Worm (Caenorhabditis elegans) whole organism, young adult: ENCODE data around the gene K05G3.2.

ENCODE experiments used
- B0261.1 ChIP-seq: sonication (generic microtip); optimal IDR thresholded peaks from 2 replicates; lab custom pipeline; 2016; ENCODE audit warnings: mild to moderate bottlenecking, missing genetic modification characterization, moderate library complexity, missing compliant biosample characterization
- F33H1.4 ChIP-seq: fragments of 200-800 bp; sonication (Bioruptor generic); IDR thresholded peaks from 2 replicates; pipeline ENCODE4 v1.3.6; 2022; ENCODE audit warnings: missing genetic modification reagents, missing genetic modification characterization, missing compliant biosample characterization
- F57C9.4 ChIP-seq: sonication (generic microtip); optimal IDR thresholded peaks from 2 replicates; lab custom pipeline; 2017; ENCODE audit warnings: mild to moderate bottlenecking, missing genetic modification characterization, missing compliant biosample characterization
- K11D2.4 ChIP-seq: fragments of 200-800 bp; sonication (Bioruptor generic); IDR thresholded peaks from 2 replicates; pipeline ENCODE4 v1.3.6; 2022; ENCODE audit warnings: missing genetic modification reagents, missing genetic modification characterization, missing compliant biosample characterization
- K12H6.12 ChIP-seq: fragments of 200-800 bp; sonication (Bioruptor generic); optimal IDR thresholded peaks from 2 replicates; lab custom pipeline; 2018; ENCODE audit warnings: mild to moderate bottlenecking, missing genetic modification characterization, missing compliant biosample characterization
- T26A5.8 ChIP-seq: sonication (generic microtip); optimal IDR thresholded peaks from 2 replicates; lab custom pipeline; 2016; ENCODE audit warnings: missing genetic modification characterization, missing compliant biosample characterization
- Y53F4B.3 ChIP-seq: fragments of 200-800 bp; sonication (Bioruptor generic); IDR thresholded peaks from 2 replicates; pipeline ENCODE4 v1.3.6; 2022; ENCODE audit warnings: missing genetic modification reagents, missing genetic modification characterization, missing compliant biosample characterization
- Y53G8AR.9 ChIP-seq: fragments of 200-800 bp; sonication (Bioruptor generic); conservative IDR thresholded peaks from 2 replicates; pipeline ENCODE4 v1.3.6; 2022; ENCODE audit warnings: missing genetic modification reagents, missing genetic modification characterization, missing compliant biosample characterization
- Y79H2A.3 ChIP-seq: fragments of 200-800 bp; sonication (Bioruptor generic); conservative IDR thresholded peaks from 2 replicates; pipeline ENCODE4 v1.3.6; 2022; ENCODE audit warnings: missing genetic modification reagents, missing genetic modification characterization, missing compliant biosample characterization
- ama-1 ChIP-seq, 3 experiments: fragments of 150-350 bp in 1 of 3; sonication (generic microtip) in 2 of 3; optimal IDR thresholded peaks; 2 replicates each; lab custom pipeline; 2014 to 2018; ENCODE audit warnings: missing biosample characterization in 2 of 3, missing genetic modification characterization in 2 of 3, missing genetic modification reagents in 2 of 3
- aptf-2 ChIP-seq: fragments of 200-800 bp; sonication (Bioruptor generic); conservative IDR thresholded peaks from 2 replicates; pipeline ENCODE4 v1.3.6; 2022; ENCODE audit warnings: missing genetic modification reagents, missing genetic modification characterization, missing compliant biosample characterization
- attf-5 ChIP-seq: fragments of 200-800 bp; sonication (Bioruptor generic); optimal IDR thresholded peaks from 2 replicates; lab custom pipeline; 2018; ENCODE audit warnings: mild to moderate bottlenecking, missing genetic modification characterization, missing compliant biosample characterization
- cebp-1 ChIP-seq, 2 experiments: fragments of 200-800 bp in 1 of 2; sonication (Bioruptor generic) in 1 of 2; sonication (generic microtip) in 1 of 2; IDR thresholded peaks in 1 of 2; optimal IDR thresholded peaks in 1 of 2; 2 replicates each; pipeline versions ENCODE4 v1.3.6 to Lab custom; 2017 to 2022; ENCODE audit warnings: missing compliant biosample characterization in 2 of 2, missing genetic modification characterization in 2 of 2, mild to moderate bottlenecking in 1 of 2, missing genetic modification reagents in 1 of 2, moderate library complexity in 1 of 2
- ceh-27 ChIP-seq: fragments of 200-800 bp; sonication (Bioruptor generic); optimal IDR thresholded peaks from 2 replicates; lab custom pipeline; 2018; ENCODE audit warnings: mild to moderate bottlenecking, missing genetic modification characterization, moderate library complexity, missing compliant biosample characterization
- ceh-58 ChIP-seq: fragments of 200-800 bp; sonication (Bioruptor generic); IDR thresholded peaks from 2 replicates; pipeline ENCODE4 v1.3.6; 2022; ENCODE audit warnings: missing genetic modification characterization, missing compliant biosample characterization
- ceh-79 ChIP-seq: sonication (generic microtip); optimal IDR thresholded peaks from 2 replicates; lab custom pipeline; 2017; ENCODE audit warnings: mild to moderate bottlenecking, missing genetic modification characterization, missing compliant biosample characterization
- dpff-1 ChIP-seq: sonication (generic microtip); optimal IDR thresholded peaks from 2 replicates; lab custom pipeline; 2017; ENCODE audit warnings: mild to moderate bottlenecking, missing genetic modification characterization, missing compliant biosample characterization
- dpl-1 ChIP-seq: fragments of 150-350 bp; optimal IDR thresholded peaks from 2 replicates; lab custom pipeline; 2014; ENCODE audit warnings: missing biosample characterization, missing genetic modification reagents, missing genetic modification characterization
- egrh-3 ChIP-seq: fragments of 200-800 bp; sonication (Bioruptor generic); IDR thresholded peaks from 2 replicates; pipeline ENCODE4 v1.3.6; 2022; ENCODE audit warnings: missing genetic modification reagents, missing genetic modification characterization, missing compliant biosample characterization
- him-1 ChIP-seq: sonication (generic microtip); optimal IDR thresholded peaks from 2 replicates; lab custom pipeline; 2016; ENCODE audit warnings: missing genotype, missing genetic modification reagents, missing genetic modification characterization, missing compliant biosample characterization
- hsf-1 ChIP-seq: fragments of 200-800 bp; sonication (Bioruptor generic); IDR thresholded peaks from 2 replicates; pipeline ENCODE4 v1.3.6; 2022; ENCODE audit warnings: missing genetic modification reagents, missing genetic modification characterization, missing compliant biosample characterization
- lin-35 ChIP-seq, 3 experiments: fragments of 150-350 bp in 2 of 3; sonication (generic microtip) in 1 of 3; optimal IDR thresholded peaks; 2 replicates each; lab custom pipeline; 2014 to 2018; ENCODE audit warnings: missing biosample characterization in 3 of 3, missing genetic modification characterization in 3 of 3, missing genetic modification reagents in 3 of 3
- madf-3 ChIP-seq: fragments of 200-800 bp; sonication (Bioruptor generic); IDR thresholded peaks from 2 replicates; pipeline ENCODE4 v1.3.6; 2022; ENCODE audit warnings: missing genetic modification reagents, missing genetic modification characterization, missing compliant biosample characterization
- mxl-1 ChIP-seq: sonication (generic microtip); optimal IDR thresholded peaks from 2 replicates; lab custom pipeline; 2016; ENCODE audit warnings: missing genetic modification characterization, missing compliant biosample characterization
- nfya-1 ChIP-seq: sonication (generic microtip); optimal IDR thresholded peaks from 2 replicates; lab custom pipeline; 2017; ENCODE audit warnings: antibody characterized with exemption, missing compliant biosample characterization, missing genetic modification characterization, borderline replicate concordance; ENCODE audit not compliant: insufficient read depth
- nfya-2 ChIP-seq: fragments of 200-800 bp; sonication (Bioruptor generic); IDR thresholded peaks from 2 replicates; pipeline ENCODE4 v1.3.6; 2022; ENCODE audit warnings: missing genetic modification reagents, missing genetic modification characterization, missing compliant biosample characterization
- nhr-120 ChIP-seq: fragments of 200-800 bp; sonication (Bioruptor generic); IDR thresholded peaks from 2 replicates; pipeline ENCODE4 v1.3.6; 2022; ENCODE audit warnings: missing genetic modification characterization, missing compliant biosample characterization
- nhr-179 ChIP-seq: sonication (generic microtip); optimal IDR thresholded peaks from 2 replicates; lab custom pipeline; 2016; ENCODE audit warnings: mild to moderate bottlenecking, missing genetic modification characterization, missing compliant biosample characterization
- nhr-80 ChIP-seq: sonication (generic microtip); optimal IDR thresholded peaks from 2 replicates; lab custom pipeline; 2016; ENCODE audit warnings: missing genetic modification characterization, missing compliant biosample characterization
- sdz-38 ChIP-seq: sonication (generic microtip); optimal IDR thresholded peaks from 2 replicates; lab custom pipeline; 2016; ENCODE audit warnings: missing genotype, missing genetic modification characterization, missing compliant biosample characterization
- snpc-1.1 ChIP-seq: sonication (generic microtip); optimal IDR thresholded peaks from 2 replicates; lab custom pipeline; 2017; ENCODE audit warnings: missing genetic modification characterization, mild to moderate bottlenecking, missing compliant biosample characterization, antibody characterized with exemption, moderate library complexity, missing genotype, missing genetic modification reagents; ENCODE audit not compliant: insufficient read depth
- snpc-4 ChIP-seq, 5 experiments: fragments of 150-350 bp in 1 of 5; sonication (generic microtip) in 4 of 5; optimal IDR thresholded peaks; 2 replicates each; lab custom pipeline; 2014 to 2018; ENCODE audit warnings: missing genetic modification characterization in 5 of 5, missing biosample characterization in 3 of 5, antibody characterized with exemption in 2 of 5, mild to moderate bottlenecking in 2 of 5, missing compliant biosample characterization in 2 of 5, missing genotype in 2 of 5, moderate library complexity in 2 of 5, missing genetic modification reagents in 1 of 5
- somi-1 ChIP-seq: fragments of 200-800 bp; sonication (Bioruptor generic); optimal IDR thresholded peaks from 2 replicates; lab custom pipeline; 2018; ENCODE audit warnings: mild to moderate bottlenecking, missing genetic modification characterization, missing compliant biosample characterization
- sptf-2 ChIP-seq: fragments of 200-800 bp; sonication (Bioruptor generic); optimal IDR thresholded peaks from 2 replicates; lab custom pipeline; 2018; ENCODE audit warnings: mild to moderate bottlenecking, missing genetic modification characterization, missing compliant biosample characterization
- zfh-2 ChIP-seq: fragments of 200-800 bp; sonication (Bioruptor generic); conservative IDR thresholded peaks from 2 replicates; pipeline ENCODE4 v1.3.6; 2022; ENCODE audit warnings: missing genetic modification reagents, missing genetic modification characterization, missing compliant biosample characterization
- ztf-18 ChIP-seq: sonication (generic microtip); optimal IDR thresholded peaks from 2 replicates; lab custom pipeline; 2016; ENCODE audit warnings: missing genotype, mild to moderate bottlenecking, missing genetic modification characterization, missing compliant biosample characterization
- ztf-6 ChIP-seq: fragments of 200-800 bp; sonication (Bioruptor generic); IDR thresholded peaks from 2 replicates; pipeline ENCODE4 v1.3.6; 2022; ENCODE audit warnings: missing genetic modification reagents, missing genetic modification characterization, missing compliant biosample characterization

K05G3.2 gene

ce11 chrX:16484043-16484442 is 10.7 kb upstream of the K05G3.2 start:
- TF ChIP-seq cebp-1 (GFP tag; IDR thresholded peaks at IDR 0.05; lab: Robert Waterston, UW) (no peak), cebp-1 (tag; optimal IDR thresholded peaks at IDR 0.05; lab: Kevin White, UChicago) (peak; percentile 55), nfya-2 (GFP tag; lab: Robert Waterston, UW) (no peak), egrh-3 (GFP tag; lab: Robert Waterston, UW) (peak; percentile 27; the same call in 1 of the 2 replicates)
- TF ChIP-seq, all 124 proteins: peak for 2

- TF ChIP-seq lin-35 (GFP tag; optimal IDR thresholded peaks at IDR 0.05; lab: Kevin White, UChicago) (peak in 1 of 3 experiments; percentile 4), K12H6.12 (peak; percentile 13), nfya-1 (tag; lab: Kevin White, UChicago) (no peak)
These were observed 10.0 kb upstream of the K05G3.2 start for ce11 chrX:16484681-16485080.

- TF ChIP-seq Y53F4B.3 (no peak), aptf-2 (GFP tag; lab: Robert Waterston, UW) (no peak), nhr-120 (GFP tag; lab: Robert Waterston, UW) (no peak)
These were observed 9.4 kb upstream of the K05G3.2 start for ce11 chrX:16485322-16485721.

- TF ChIP-seq K12H6.12 (no peak), snpc-1.1 (tag; lab: Kevin White, UChicago) (no peak), nhr-179 (tag; lab: Kevin White, UChicago) (no peak), Y53G8AR.9 (GFP tag; lab: Robert Waterston, UW) (no peak), nhr-80 (tag; lab: Kevin White, UChicago) (peak; percentile 88)
These were observed 7.6 kb upstream of the K05G3.2 start, which contains the start of gene cah-3 for ce11 chrX:16487068-16487658. TSS of gene cah-3 (plus strand) at chrX:16487481.

ce11 chrX:16490753-16491152 is 4.0 kb upstream of the K05G3.2 start:
- no peak for TF ChIP-seq ztf-18 (tag; lab: Kevin White, UChicago)
- no peak for TF ChIP-seq ama-1 (optimal IDR thresholded peaks at IDR 0.05; lab: Kevin White, UChicago)
- TF ChIP-seq ama-1 (GFP tag; optimal IDR thresholded peaks at IDR 0.05; lab: Kevin White, UChicago) = no peak
- no peak for TF ChIP-seq dpl-1 (GFP tag; lab: Kevin White, UChicago)
- no peak for TF ChIP-seq T26A5.8
- TF ChIP-seq madf-3 (GFP tag; lab: Robert Waterston, UW) = no peak
- TF ChIP-seq ceh-58 (GFP tag; lab: Robert Waterston, UW) = no peak
- no peak for TF ChIP-seq somi-1 (GFP tag; lab: Kevin White, UChicago)
- TF ChIP-seq attf-5 (GFP tag; lab: Kevin White, UChicago) = no peak
- no peak for TF ChIP-seq F33H1.4 (GFP tag; lab: Robert Waterston, UW)
- TF ChIP-seq, all 124 proteins: peak for 0

- no peak for TF ChIP-seq B0261.1 (tag; lab: Kevin White, UChicago)
- no peak for TF ChIP-seq snpc-1.1 (tag; lab: Kevin White, UChicago)
- TF ChIP-seq ceh-58 (GFP tag; lab: Robert Waterston, UW) = no peak
- TF ChIP-seq sdz-38 = no peak
- TF ChIP-seq zfh-2 (GFP tag; lab: Robert Waterston, UW) = no peak
- TF ChIP-seq snpc-4 (GFP tag; optimal IDR thresholded peaks at IDR 0.05; lab: Kevin White, UChicago) = no peak
- no peak for TF ChIP-seq snpc-4 (tag; optimal IDR thresholded peaks at IDR 0.05; lab: Kevin White, UChicago)
- TF ChIP-seq mxl-1 (tag; lab: Kevin White, UChicago) = no peak
- no peak for TF ChIP-seq hsf-1 (GFP tag; lab: Robert Waterston, UW)
- TF ChIP-seq sptf-2 (GFP tag; lab: Kevin White, UChicago) = no peak
- no peak for TF ChIP-seq him-1
- TF ChIP-seq ceh-79 (tag; lab: Kevin White, UChicago) = no peak
- no peak for TF ChIP-seq Y79H2A.3 (GFP tag; lab: Robert Waterston, UW)
- no peak for TF ChIP-seq K11D2.4 (GFP tag; lab: Robert Waterston, UW)
- no peak for TF ChIP-seq F57C9.4 (tag; lab: Kevin White, UChicago)
- TF ChIP-seq dpff-1 (tag; lab: Kevin White, UChicago) = no peak
- TF ChIP-seq ztf-6 (GFP tag; lab: Robert Waterston, UW) = no peak
- no peak for TF ChIP-seq ceh-27 (GFP tag; lab: Kevin White, UChicago)
- no peak for TF ChIP-seq madf-3 (GFP tag; lab: Robert Waterston, UW)
These were observed 6.3 kb downstream of the K05G3.2 start, which contains the start of gene K05G3.1 for ce11 chrX:16501032-16501431. TSS of gene K05G3.1 (plus strand) at chrX:16501332.
